Worm (Caenorhabditis elegans): ENCODE measurements around the gene nspc-17.

ce11 chrX:14489945-14490344, 35.0 kb downstream of the nspc-17 start, which contains the start of gene his-24:
- TF ChIP-seq nhr-28 (tag; optimal IDR thresholded peaks at IDR 0.05), result no peak
- peak; percentile 82 for TF ChIP-seq skn-1 (tag; optimal IDR thresholded peaks at IDR 0.05)
- TF ChIP-seq nhr-237 (tag; optimal IDR thresholded peaks at IDR 0.05), result no peak
- TF ChIP-seq egl-27 (tag; optimal IDR thresholded peaks at IDR 0.05), result peak; percentile 49
- no peak for TF ChIP-seq fos-1 (tag; optimal IDR thresholded peaks at IDR 0.05)
- no peak for TF ChIP-seq nhr-12 (tag; optimal IDR thresholded peaks at IDR 0.05)
- TF ChIP-seq pha-4 (tag; optimal IDR thresholded peaks at IDR 0.05), result peak; percentile 81
- peak; percentile 18 for TF ChIP-seq tbx-2 (tag; optimal IDR thresholded peaks at IDR 0.05)
- no peak for TF ChIP-seq lin-15B (tag; optimal IDR thresholded peaks at IDR 0.05)
- no peak for TF ChIP-seq nhr-67 (tag; optimal IDR thresholded peaks at IDR 0.05)
- TF ChIP-seq ceh-9 (tag; optimal IDR thresholded peaks at IDR 0.05), result no peak

Data from whole organism, L3 larva.